Fruit fly (Drosophila melanogaster): ENCODE data around the gene IPIP.

dm6 chr2L:6068544-6069251, 20.9 kb downstream of the IPIP start, which contains the start of the genes CG9150 and Pfdn1:
- TF ChIP-seq psq (optimal IDR thresholded peaks at IDR 0.05) (no peak), h (optimal IDR thresholded peaks at IDR 0.05) (no peak), insv (optimal IDR thresholded peaks at IDR 0.05) (no peak), Myc (optimal IDR thresholded peaks at IDR 0.05) (no peak), ttk (optimal IDR thresholded peaks at IDR 0.05) (no peak), Sin3A (optimal IDR thresholded peaks at IDR 0.05) (no peak)
